Fruit fly (Drosophila melanogaster) whole organism, pupa: ENCODE measurements around the gene CG5913.

ENCODE experiments used
- CG15710 ChIP-seq: fragments of 200-800 bp; sonication (Bioruptor generic); optimal IDR thresholded peaks from 2 replicates; lab custom pipeline; 2018; ENCODE audit warnings: missing biosample characterization, mild to moderate bottlenecking, missing genetic modification characterization, moderate library complexity
- CG8159 ChIP-seq: fragments of 200-800 bp; sonication (Bioruptor generic); optimal IDR thresholded peaks from 3 replicates; lab custom pipeline; 2018; ENCODE audit warnings: missing biosample characterization, mild to moderate bottlenecking, missing genetic modification characterization, moderate library complexity
- CG8301 ChIP-seq: fragments of 200-800 bp; sonication (Bioruptor generic); optimal IDR thresholded peaks from 2 replicates; lab custom pipeline; 2018; ENCODE audit warnings: missing biosample characterization, mild to moderate bottlenecking, missing genetic modification characterization
- EcR ChIP-seq: fragments of 200-800 bp; sonication (Bioruptor generic); optimal IDR thresholded peaks from 3 replicates; lab custom pipeline; 2019; ENCODE audit warnings: missing biosample characterization, missing genetic modification characterization, mild to moderate bottlenecking, moderate library complexity, missing genetic modification reagents
- Pif1B ChIP-seq: fragments of 200-800 bp; sonication (Bioruptor generic); optimal IDR thresholded peaks from 3 replicates; lab custom pipeline; 2016; ENCODE audit warnings: missing biosample characterization, missing genetic modification characterization
- gl ChIP-seq: fragments of 200-800 bp; sonication (Bioruptor generic); optimal IDR thresholded peaks from 2 replicates; lab custom pipeline; 2018; ENCODE audit warnings: missing biosample characterization, mild to moderate bottlenecking, missing genetic modification characterization
- rn ChIP-seq: fragments of 200-800 bp; sonication (Bioruptor generic); IDR thresholded peaks from 2 replicates; pipeline ENCODE4 v1.3.6; 2022; ENCODE audit warnings: missing biosample characterization, missing genetic modification characterization

- TF ChIP-seq CG15710 (no peak), EcR (GFP tag; lab: Kevin White, UChicago) (peak; percentile 84), rn (no peak), CG8159 (no peak), CG8301 (tag; lab: Kevin White, UChicago) (no peak), gl (no peak), Pif1B (no peak)
These were observed 9.4 kb upstream of the CG5913 start for dm6 chr3R:25883877-25884276.
